Fruit fly (Drosophila melanogaster) whole organism, pupa: ENCODE results near the gene Rala.

ENCODE experiments used
- CG12605 ChIP-seq: fragments of 200-800 bp; sonication (Bioruptor generic); IDR thresholded peaks from 2 replicates; pipeline ENCODE4 v1.3.6; 2022; ENCODE audit warnings: missing biosample characterization, missing genetic modification characterization
- fd96Ca ChIP-seq: fragments of 200-800 bp; sonication (Bioruptor generic); IDR thresholded peaks from 3 replicates; pipeline ENCODE4 v1.3.6; 2022; ENCODE audit warnings: missing biosample characterization, missing genetic modification characterization

DNA sequence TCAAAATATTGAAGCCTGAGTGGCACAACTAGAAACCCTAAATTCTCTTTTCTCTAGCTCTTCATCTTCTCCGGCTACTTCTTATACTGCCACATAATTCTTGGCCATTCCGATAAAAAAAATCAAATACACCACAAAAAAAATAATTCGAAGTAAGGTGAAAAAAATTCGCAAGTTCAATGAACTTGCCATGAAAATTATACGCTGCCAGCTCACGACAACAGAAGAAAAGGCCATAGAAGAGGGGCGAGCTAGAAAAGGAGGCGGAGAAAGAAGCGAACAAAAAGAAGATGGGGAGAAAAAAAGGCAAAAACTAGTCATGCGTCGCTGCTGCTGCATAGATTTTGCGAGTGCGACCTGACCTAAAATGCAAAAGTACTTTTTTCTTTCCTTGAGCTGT, 5.6 kb upstream of the Rala start:
- TF ChIP-seq fd96Ca (GFP tag; lab: Robert Waterston, UW) (no peak), CG12605 (GFP tag; lab: Robert Waterston, UW) (no peak)
